Worm (Caenorhabditis elegans) whole organism, midembryonic: ENCODE results near the gene R04A9.9.

Source experiments
- T22C8.4 ChIP-seq: fragments of 200-800 bp; sonication (Bioruptor generic); IDR thresholded peaks from 2 replicates; pipeline ENCODE4 v1.3.6; 2022; ENCODE audit warnings: missing genetic modification characterization, missing compliant biosample characterization
- flt-1 ChIP-seq: fragments of 200-800 bp; sonication (Bioruptor generic); IDR thresholded peaks from 2 replicates; pipeline ENCODE4 v1.3.6; 2022; ENCODE audit warnings: missing genetic modification characterization, missing compliant biosample characterization
- klf-2 ChIP-seq: fragments of 200-800 bp; sonication (Bioruptor generic); conservative IDR thresholded peaks from 2 replicates; pipeline ENCODE4 v1.3.6; 2022; ENCODE audit warnings: missing genetic modification reagents, missing genetic modification characterization, missing compliant biosample characterization
- ref-1 ChIP-seq: fragments of 200-800 bp; sonication (Bioruptor generic); conservative IDR thresholded peaks from 2 replicates; pipeline ENCODE4 v1.3.6; 2022; ENCODE audit warnings: missing genetic modification reagents, missing genetic modification characterization, missing compliant biosample characterization
- tab-1 ChIP-seq: fragments of 200-800 bp; sonication (Bioruptor generic); IDR thresholded peaks from 2 replicates; pipeline ENCODE4 v1.3.6; 2022; ENCODE audit warnings: missing genetic modification characterization, missing compliant biosample characterization
- ztf-23 ChIP-seq: fragments of 200-800 bp; sonication (Bioruptor generic); IDR thresholded peaks from 2 replicates; pipeline ENCODE4 v1.3.6; 2022; ENCODE audit warnings: missing genetic modification reagents, missing genetic modification characterization, missing compliant biosample characterization
- ztf-29 ChIP-seq: fragments of 200-800 bp; sonication (Bioruptor generic); IDR thresholded peaks from 2 replicates; pipeline ENCODE4 v1.3.6; 2022; ENCODE audit warnings: missing genetic modification reagents, missing genetic modification characterization, missing compliant biosample characterization

- TF ChIP-seq ztf-29 (no peak), flt-1 (GFP tag; lab: Robert Waterston, UW) (no peak), klf-2 (GFP tag; lab: Robert Waterston, UW) (no peak), ztf-23 (GFP tag; lab: Robert Waterston, UW) (no peak), tab-1 (GFP tag; lab: Robert Waterston, UW) (no peak), T22C8.4 (GFP tag; lab: Robert Waterston, UW) (no peak), ref-1 (GFP tag; lab: Robert Waterston, UW) (no peak)
These were observed 20.4 kb downstream of the R04A9.9 start for ce11 chrX:369923-370322.
